Worm (Caenorhabditis elegans): ENCODE results near the gene ZK632.2.

ZK632.2 gene

ce11 chrIII:9767095-9767494 is 31.8 kb upstream of the ZK632.2 start:
- no peak for TF ChIP-seq zfp-3 (GFP tag; conservative IDR thresholded peaks at IDR 0.05)
- TF ChIP-seq nhr-42 (GFP tag; IDR thresholded peaks at IDR 0.05): no peak
- no peak for TF ChIP-seq nhr-48 (tag; optimal IDR thresholded peaks at IDR 0.05)
- TF ChIP-seq daf-19 (GFP tag; conservative IDR thresholded peaks at IDR 0.05): no peak
- peak in 1 of 2 experiments; percentile 57 for TF ChIP-seq unc-62 (GFP tag; optimal IDR thresholded peaks at IDR 0.05 in 1 of 2)
- TF ChIP-seq unc-62 (tag; optimal IDR thresholded peaks at IDR 0.05): no peak
- no peak for TF ChIP-seq dpl-1 (GFP tag; optimal IDR thresholded peaks at IDR 0.05)
- no peak for TF ChIP-seq attf-4 (tag; optimal IDR thresholded peaks at IDR 0.05)
- TF ChIP-seq nhr-76 (tag; optimal IDR thresholded peaks at IDR 0.05): no peak
- no peak for TF ChIP-seq lsy-2 (tag; optimal IDR thresholded peaks at IDR 0.05)
- TF ChIP-seq lin-15B (tag; optimal IDR thresholded peaks at IDR 0.05): no peak
- TF ChIP-seq ceh-20 (GFP tag; IDR thresholded peaks at IDR 0.05): no peak
- no peak for TF ChIP-seq saeg-2 (GFP tag; IDR thresholded peaks at IDR 0.05)
- TF ChIP-seq aha-1 (tag): peak; percentile 50
- no peak for TF ChIP-seq nhr-77 (tag; optimal IDR thresholded peaks at IDR 0.05)
- TF ChIP-seq daf-16 (GFP tag; optimal IDR thresholded peaks at IDR 0.05): no peak
- no peak for TF ChIP-seq daf-16 (tag; optimal IDR thresholded peaks at IDR 0.05)
- TF ChIP-seq mxl-3 (GFP tag; optimal IDR thresholded peaks at IDR 0.05): no peak
- no peak for TF ChIP-seq ztf-7 (tag; optimal IDR thresholded peaks at IDR 0.05)
- no peak for TF ChIP-seq R02D3.7 (tag; optimal IDR thresholded peaks at IDR 0.05)

ce11 chrIII:9768023-9768422 is 30.9 kb upstream of the ZK632.2 start:
- no peak for TF ChIP-seq pqm-1 (tag; optimal IDR thresholded peaks at IDR 0.05)
- no peak for TF ChIP-seq ceh-62 (tag; optimal IDR thresholded peaks at IDR 0.05)
- TF ChIP-seq F26F4.8 (GFP tag; conservative IDR thresholded peaks at IDR 0.05): no peak
- TF ChIP-seq lin-13 (GFP tag; optimal IDR thresholded peaks at IDR 0.05): no peak
- no peak for TF ChIP-seq lin-15B (tag; optimal IDR thresholded peaks at IDR 0.05)
- peak; percentile 69 for TF ChIP-seq set-16 (GFP tag; IDR thresholded peaks at IDR 0.05)
- no peak for TF ChIP-seq rbr-2 (tag; optimal IDR thresholded peaks at IDR 0.05)
- TF ChIP-seq nhr-48 (tag; optimal IDR thresholded peaks at IDR 0.05): no peak
- no peak for TF ChIP-seq nhr-28 (tag; optimal IDR thresholded peaks at IDR 0.05)
- TF ChIP-seq sdz-12 (GFP tag; optimal IDR thresholded peaks at IDR 0.05): no peak
- TF ChIP-seq hlh-11 (tag; optimal IDR thresholded peaks at IDR 0.05): no peak
- peak in 1 of 2 experiments; percentile 17 for TF ChIP-seq unc-62 (GFP tag; optimal IDR thresholded peaks at IDR 0.05 in 1 of 2)
- no peak for TF ChIP-seq unc-62 (tag; optimal IDR thresholded peaks at IDR 0.05)
- TF ChIP-seq ZK546.5 (tag; optimal IDR thresholded peaks at IDR 0.05): no peak
- TF ChIP-seq ztf-7 (tag; optimal IDR thresholded peaks at IDR 0.05): no peak
- TF ChIP-seq lin-38 (GFP tag; IDR thresholded peaks at IDR 0.05): no peak; the same call in 1 of the 2 replicates
- TF ChIP-seq pha-4 (GFP tag; IDR thresholded peaks at IDR 0.05): no peak
- TF ChIP-seq pha-4 (tag; optimal IDR thresholded peaks at IDR 0.05): no peak
- no peak for TF ChIP-seq nhr-11 (tag; optimal IDR thresholded peaks at IDR 0.05)
- 0 out of 2 replicates have a peak, but pooled peaks have one; percentile 14 for TF ChIP-seq lim-7 (GFP tag; IDR thresholded peaks at IDR 0.05)
- no peak for TF ChIP-seq zip-2 (tag; optimal IDR thresholded peaks at IDR 0.05)
- TF ChIP-seq nhr-42 (GFP tag; IDR thresholded peaks at IDR 0.05): no peak
- no peak for TF ChIP-seq ztf-11 (tag; optimal IDR thresholded peaks at IDR 0.05)
- no peak for TF ChIP-seq F49E8.2 (tag; optimal IDR thresholded peaks at IDR 0.05; ENCODE audit: borderline replicate concordance)
- TF ChIP-seq ceh-28 (tag; optimal IDR thresholded peaks at IDR 0.05): no peak
- no peak for TF ChIP-seq daf-12 (tag; optimal IDR thresholded peaks at IDR 0.05)
- TF ChIP-seq daf-8 (GFP tag; IDR thresholded peaks at IDR 0.05): no peak
- no peak for TF ChIP-seq ceh-44 (GFP tag; IDR thresholded peaks at IDR 0.05)
- no peak for TF ChIP-seq skn-1 (tag; optimal IDR thresholded peaks at IDR 0.05)
- no peak for TF ChIP-seq lin-39 (tag; optimal IDR thresholded peaks at IDR 0.05)
- no peak for TF ChIP-seq mep-1 (tag; optimal IDR thresholded peaks at IDR 0.05)
- 0 out of 2 replicates have a peak, but pooled peaks have one; percentile 55 for TF ChIP-seq dmd-9 (GFP tag; IDR thresholded peaks at IDR 0.05)
- no peak for TF ChIP-seq lin-29 (GFP tag; IDR thresholded peaks at IDR 0.05)
- no peak for TF ChIP-seq ceh-20 (GFP tag; IDR thresholded peaks at IDR 0.05)
- no peak for TF ChIP-seq hif-1 (tag; optimal IDR thresholded peaks at IDR 0.05)
- no peak for TF ChIP-seq mxl-3 (GFP tag; optimal IDR thresholded peaks at IDR 0.05)

All from whole organism, L4 larva.